Worm (Caenorhabditis elegans): Measurements from ENCODE around the gene Y41C4A.9.

Gene Y41C4A.9

ce11 chrIII:11718548-11718947 is at the start of gene Y41C4A.9:
Gene Y41C4A.9, minus strand, starts transcription at chrIII:11718645.
- TF ChIP-seq ZK546.5 (tag; optimal IDR thresholded peaks at IDR 0.05) (no peak), nhr-129 (tag; optimal IDR thresholded peaks at IDR 0.05) (no peak), R02D3.7 (tag; optimal IDR thresholded peaks at IDR 0.05) (no peak), nhr-11 (tag; optimal IDR thresholded peaks at IDR 0.05) (no peak), ztf-1 (GFP tag; conservative IDR thresholded peaks at IDR 0.05) (no peak), snpc-4 (tag; optimal IDR thresholded peaks at IDR 0.05) (no peak), lin-13 (GFP tag; optimal IDR thresholded peaks at IDR 0.05) (no peak), crh-2 (tag; optimal IDR thresholded peaks at IDR 0.05) (no peak), blmp-1 (tag; optimal IDR thresholded peaks at IDR 0.05; ENCODE audit: insufficient read depth) (no peak)

- TF ChIP-seq ZK546.5 (tag; optimal IDR thresholded peaks at IDR 0.05) = no peak
- TF ChIP-seq elt-3 (tag; optimal IDR thresholded peaks at IDR 0.05) = no peak
- TF ChIP-seq ztf-4 (tag; optimal IDR thresholded peaks at IDR 0.05) = no peak
- TF ChIP-seq lin-11 (tag; optimal IDR thresholded peaks at IDR 0.05) = no peak
- TF ChIP-seq nhr-25 (tag; optimal IDR thresholded peaks at IDR 0.05) = no peak
- no peak for TF ChIP-seq blmp-1 (tag; optimal IDR thresholded peaks at IDR 0.05; ENCODE audit: insufficient read depth)
- no peak for TF ChIP-seq Y55F3AM.14 (GFP tag; optimal IDR thresholded peaks at IDR 0.05)
- TF ChIP-seq ztf-1 (GFP tag; conservative IDR thresholded peaks at IDR 0.05) = no peak
- TF ChIP-seq unc-55 (GFP tag; optimal IDR thresholded peaks at IDR 0.05) = no peak
- TF ChIP-seq lsy-2 (tag; optimal IDR thresholded peaks at IDR 0.05) = no peak
- TF ChIP-seq mbf-1 (tag; optimal IDR thresholded peaks at IDR 0.05) = no peak
- TF ChIP-seq gmeb-1 (tag; optimal IDR thresholded peaks at IDR 0.05) = no peak
- no peak for TF ChIP-seq sem-4 (tag; optimal IDR thresholded peaks at IDR 0.05)
- no peak for TF ChIP-seq ceh-82 (tag; optimal IDR thresholded peaks at IDR 0.05)
- TF ChIP-seq nhr-129 (tag; optimal IDR thresholded peaks at IDR 0.05) = no peak
These were observed 42.2 kb upstream of the Y41C4A.9 start for ce11 chrIII:11760634-11761033.

- no peak for TF ChIP-seq alr-1 (tag; optimal IDR thresholded peaks at IDR 0.05)
- no peak for TF ChIP-seq sem-4 (tag; optimal IDR thresholded peaks at IDR 0.05)
- no peak for TF ChIP-seq nhr-237 (tag; optimal IDR thresholded peaks at IDR 0.05)
- TF ChIP-seq ztf-1 (GFP tag; conservative IDR thresholded peaks at IDR 0.05) = no peak
- no peak for TF ChIP-seq sma-3 (GFP tag; optimal IDR thresholded peaks at IDR 0.05)
- TF ChIP-seq lin-13 (GFP tag; optimal IDR thresholded peaks at IDR 0.05) = no peak
- no peak for TF ChIP-seq Y55F3AM.14 (GFP tag; optimal IDR thresholded peaks at IDR 0.05)
- TF ChIP-seq ztf-11 (tag; optimal IDR thresholded peaks at IDR 0.05) = no peak
These were observed 39.4 kb upstream of the Y41C4A.9 start for ce11 chrIII:11757892-11758291.

- TF ChIP-seq ztf-4 (tag; optimal IDR thresholded peaks at IDR 0.05) = no peak
- no peak for TF ChIP-seq ztf-11 (tag; optimal IDR thresholded peaks at IDR 0.05)
- no peak for TF ChIP-seq ztf-1 (GFP tag; conservative IDR thresholded peaks at IDR 0.05)
- no peak for TF ChIP-seq nhr-12 (tag; optimal IDR thresholded peaks at IDR 0.05)
- TF ChIP-seq sem-4 (tag; optimal IDR thresholded peaks at IDR 0.05) = no peak
- TF ChIP-seq unc-39 (tag; optimal IDR thresholded peaks at IDR 0.05) = no peak
- no peak for TF ChIP-seq snpc-4 (tag; optimal IDR thresholded peaks at IDR 0.05)
- TF ChIP-seq fos-1 (tag; optimal IDR thresholded peaks at IDR 0.05) = no peak
- no peak for TF ChIP-seq lsy-2 (tag; optimal IDR thresholded peaks at IDR 0.05)
- TF ChIP-seq ceh-82 (tag; optimal IDR thresholded peaks at IDR 0.05) = no peak
- no peak for TF ChIP-seq unc-55 (GFP tag; optimal IDR thresholded peaks at IDR 0.05)
- no peak for TF ChIP-seq C34F6.9 (tag; optimal IDR thresholded peaks at IDR 0.05)
- TF ChIP-seq gmeb-1 (tag; optimal IDR thresholded peaks at IDR 0.05) = no peak
- TF ChIP-seq ceh-16 (tag; optimal IDR thresholded peaks at IDR 0.05) = no peak
- no peak for TF ChIP-seq nhr-25 (tag; optimal IDR thresholded peaks at IDR 0.05)
- no peak for TF ChIP-seq F13H6.1 (tag; optimal IDR thresholded peaks at IDR 0.05)
- no peak for TF ChIP-seq unc-62 (GFP tag; optimal IDR thresholded peaks at IDR 0.05)
- no peak for TF ChIP-seq lin-39 (tag; optimal IDR thresholded peaks at IDR 0.05)
- TF ChIP-seq lin-11 (tag; optimal IDR thresholded peaks at IDR 0.05) = no peak
- no peak for TF ChIP-seq peb-1 (tag; optimal IDR thresholded peaks at IDR 0.05)
These were observed 32.4 kb upstream of the Y41C4A.9 start for ce11 chrIII:11750817-11751216.

- no peak for TF ChIP-seq nhr-11 (tag; optimal IDR thresholded peaks at IDR 0.05)
- no peak for TF ChIP-seq nhr-129 (tag; optimal IDR thresholded peaks at IDR 0.05)
- no peak for TF ChIP-seq ztf-4 (tag; optimal IDR thresholded peaks at IDR 0.05)
- no peak for TF ChIP-seq R02D3.7 (tag; optimal IDR thresholded peaks at IDR 0.05)
- no peak for TF ChIP-seq elt-3 (tag; optimal IDR thresholded peaks at IDR 0.05)
- TF ChIP-seq mab-5 (tag; optimal IDR thresholded peaks at IDR 0.05) = no peak
- no peak for TF ChIP-seq fos-1 (tag; optimal IDR thresholded peaks at IDR 0.05)
These were observed 31.8 kb upstream of the Y41C4A.9 start for ce11 chrIII:11750232-11750631.
